Fruit fly (Drosophila melanogaster) whole organism, prepupa: Measurements from ENCODE around the gene CG7601.
A peak's percentile ranks its signal among the peaks of the same experiment; 100 is the strongest.

ENCODE experiments used
- Blimp-1 ChIP-seq: fragments of 200-800 bp; sonication (Bioruptor generic); optimal IDR thresholded peaks from 3 replicates; lab custom pipeline; 2017; ENCODE audit warnings: missing biosample characterization, missing genetic modification characterization, mild to moderate bottlenecking, moderate library complexity, missing genetic modification reagents
- CG11294 ChIP-seq: fragments of 200-800 bp; sonication (Bioruptor generic); IDR thresholded peaks from 2 replicates; pipeline ENCODE4 v1.3.6; 2022; ENCODE audit warnings: missing biosample characterization, missing genetic modification characterization
- CG11762 ChIP-seq: fragments of 200-800 bp; sonication (Bioruptor generic); optimal IDR thresholded peaks from 3 replicates; lab custom pipeline; 2016; ENCODE audit warnings: missing biosample characterization, missing genetic modification characterization; ENCODE audit not compliant: insufficient read depth
- CG15336 ChIP-seq: fragments of 200-800 bp; sonication (Bioruptor generic); IDR thresholded peaks from 2 replicates; pipeline ENCODE4 v1.3.6; 2022; ENCODE audit warnings: missing biosample characterization, missing genetic modification characterization
- CG3032 ChIP-seq: fragments of 200-800 bp; optimal IDR thresholded peaks from 2 replicates; lab custom pipeline; 2019; ENCODE audit warnings: missing biosample characterization, mild to moderate bottlenecking, missing genetic modification characterization, moderate library complexity
- CG32006 ChIP-seq: fragments of 200-800 bp; sonication (Bioruptor generic); optimal IDR thresholded peaks from 3 replicates; lab custom pipeline; 2017; ENCODE audit warnings: missing biosample characterization, mild to moderate bottlenecking, missing genetic modification characterization
- CG34406 ChIP-seq: fragments of 200-800 bp; sonication (Bioruptor generic); optimal IDR thresholded peaks from 3 replicates; lab custom pipeline; 2016; ENCODE audit warnings: missing biosample characterization, missing genetic modification characterization
- CG3919 ChIP-seq: fragments of 200-800 bp; sonication (Bioruptor generic); optimal IDR thresholded peaks from 3 replicates; lab custom pipeline; 2016; ENCODE audit warnings: missing biosample characterization, missing genetic modification characterization
- CG6163 ChIP-seq: fragments of 200-800 bp; sonication (Bioruptor generic); IDR thresholded peaks from 3 replicates; pipeline ENCODE4 v1.3.6; 2022; ENCODE audit warnings: missing biosample characterization, missing genetic modification characterization
- CG6792 ChIP-seq: fragments of 200-800 bp; sonication (Bioruptor generic); optimal IDR thresholded peaks from 3 replicates; lab custom pipeline; 2016; ENCODE audit warnings: missing biosample characterization, missing genetic modification characterization
- CG6808 ChIP-seq: fragments of 200-800 bp; sonication (Bioruptor generic); optimal IDR thresholded peaks from 3 replicates; lab custom pipeline; 2017; ENCODE audit warnings: missing biosample characterization, missing genetic modification characterization, mild to moderate bottlenecking, moderate library complexity, missing genetic modification reagents
- CG7368 ChIP-seq: fragments of 200-800 bp; sonication (Bioruptor generic); optimal IDR thresholded peaks from 3 replicates; lab custom pipeline; 2016; ENCODE audit warnings: missing biosample characterization, missing genetic modification characterization
- CG8119 ChIP-seq: fragments of 200-800 bp; sonication (Bioruptor generic); IDR thresholded peaks from 3 replicates; pipeline ENCODE4 v1.3.6; 2022; ENCODE audit warnings: missing biosample characterization, missing genetic modification characterization
- CG8632 ChIP-seq: fragments of 200-800 bp; sonication (Bioruptor generic); optimal IDR thresholded peaks from 3 replicates; lab custom pipeline; 2016; ENCODE audit warnings: missing biosample characterization, missing genetic modification characterization
- CG9139 ChIP-seq: fragments of 200-800 bp; sonication (Bioruptor generic); optimal IDR thresholded peaks from 3 replicates; lab custom pipeline; 2017; ENCODE audit warnings: missing biosample characterization, mild to moderate bottlenecking, missing genetic modification characterization
- Eip75B ChIP-seq: fragments of 200-800 bp; sonication (Bioruptor generic); optimal IDR thresholded peaks from 3 replicates; lab custom pipeline; 2016; ENCODE audit warnings: missing biosample characterization, missing genetic modification characterization
- Eip78C ChIP-seq: fragments of 200-800 bp; sonication (Bioruptor generic); peaks from one replicate; lab custom pipeline; 2016; ENCODE audit warnings: missing biosample characterization, missing genetic modification characterization
- Hr4 ChIP-seq: fragments of 200-800 bp; sonication (Bioruptor generic); optimal IDR thresholded peaks from 3 replicates; lab custom pipeline; 2016; ENCODE audit warnings: missing biosample characterization, missing genetic modification characterization
- Lpt ChIP-seq: fragments of 200-800 bp; sonication (Bioruptor generic); optimal IDR thresholded peaks from 3 replicates; lab custom pipeline; 2016; ENCODE audit warnings: missing biosample characterization, missing genetic modification characterization
- Met ChIP-seq: fragments of 200-800 bp; sonication (Bioruptor generic); optimal IDR thresholded peaks from 3 replicates; lab custom pipeline; 2016; ENCODE audit warnings: missing biosample characterization, missing genetic modification characterization
- Sox102F ChIP-seq: fragments of 200-800 bp; sonication (Bioruptor generic); optimal IDR thresholded peaks from 2 replicates; lab custom pipeline; 2016; ENCODE audit warnings: missing biosample characterization, mild to moderate bottlenecking, missing genetic modification characterization
- Sox15 ChIP-seq: fragments of 200-800 bp; sonication (Bioruptor generic); optimal IDR thresholded peaks from 3 replicates; lab custom pipeline; 2016; ENCODE audit warnings: missing biosample characterization, missing genetic modification characterization
- achi ChIP-seq: fragments of 200-800 bp; sonication (Bioruptor generic); optimal IDR thresholded peaks from 3 replicates; lab custom pipeline; 2016; ENCODE audit warnings: missing biosample characterization, missing genetic modification characterization
- acj6 ChIP-seq: fragments of 200-800 bp; sonication (Bioruptor generic); optimal IDR thresholded peaks from 3 replicates; lab custom pipeline; 2016; ENCODE audit warnings: missing biosample characterization, missing genetic modification characterization
- cyc ChIP-seq: fragments of 200-800 bp; sonication (Bioruptor generic); optimal IDR thresholded peaks from 3 replicates; lab custom pipeline; 2016; ENCODE audit warnings: missing biosample characterization, missing genetic modification characterization
- dac ChIP-seq: fragments of 200-800 bp; sonication (Bioruptor generic); optimal IDR thresholded peaks from 2 replicates; lab custom pipeline; 2017; ENCODE audit warnings: missing biosample characterization, mild to moderate bottlenecking, missing genetic modification characterization
- dsx ChIP-seq: fragments of 200-800 bp; optimal IDR thresholded peaks from 3 replicates; lab custom pipeline; 2019; ENCODE audit warnings: missing biosample characterization, mild to moderate bottlenecking, missing genetic modification characterization, moderate library complexity; ENCODE audit not compliant: poor library complexity, severe bottlenecking
- eg ChIP-seq: fragments of 200-800 bp; sonication (Bioruptor generic); IDR thresholded peaks from 3 replicates; pipeline ENCODE4 v1.3.6; 2022; ENCODE audit warnings: missing biosample characterization, missing genetic modification characterization
- fd59A ChIP-seq: fragments of 200-800 bp; sonication (Bioruptor generic); optimal IDR thresholded peaks from 2 replicates; lab custom pipeline; 2017; ENCODE audit warnings: missing biosample characterization, mild to moderate bottlenecking, missing genetic modification characterization, missing genetic modification reagents
- net ChIP-seq: fragments of 200-800 bp; sonication (Bioruptor generic); optimal IDR thresholded peaks from 3 replicates; lab custom pipeline; 2016; ENCODE audit warnings: missing biosample characterization, missing genetic modification characterization
- pdm3 ChIP-seq: fragments of 200-800 bp; sonication (Bioruptor generic); optimal IDR thresholded peaks from 3 replicates; lab custom pipeline; 2016; ENCODE audit warnings: missing biosample characterization, missing genetic modification characterization
- ss ChIP-seq, 2 experiments: fragments of 200-800 bp; sonication (Bioruptor generic); optimal IDR thresholded peaks; 2 replicates in 1 of 2; 3 replicates in 1 of 2; lab custom pipeline; 2017 to 2018; ENCODE audit warnings: mild to moderate bottlenecking in 2 of 2, missing biosample characterization in 2 of 2, missing genetic modification characterization in 2 of 2, moderate library complexity in 1 of 2
- svp ChIP-seq: fragments of 200-800 bp; sonication (Bioruptor generic); peaks from one replicate; lab custom pipeline; 2016; ENCODE audit warnings: missing biosample characterization, missing genetic modification characterization
- topi ChIP-seq: fragments of 200-800 bp; sonication (Bioruptor generic); optimal IDR thresholded peaks from 3 replicates; lab custom pipeline; 2016; ENCODE audit warnings: missing biosample characterization, missing genetic modification characterization
- vri ChIP-seq: fragments of 200-800 bp; sonication (Bioruptor generic); optimal IDR thresholded peaks from 3 replicates; lab custom pipeline; 2016; ENCODE audit warnings: missing biosample characterization, mild to moderate bottlenecking, missing genetic modification characterization

Gene CG7601

DNA sequence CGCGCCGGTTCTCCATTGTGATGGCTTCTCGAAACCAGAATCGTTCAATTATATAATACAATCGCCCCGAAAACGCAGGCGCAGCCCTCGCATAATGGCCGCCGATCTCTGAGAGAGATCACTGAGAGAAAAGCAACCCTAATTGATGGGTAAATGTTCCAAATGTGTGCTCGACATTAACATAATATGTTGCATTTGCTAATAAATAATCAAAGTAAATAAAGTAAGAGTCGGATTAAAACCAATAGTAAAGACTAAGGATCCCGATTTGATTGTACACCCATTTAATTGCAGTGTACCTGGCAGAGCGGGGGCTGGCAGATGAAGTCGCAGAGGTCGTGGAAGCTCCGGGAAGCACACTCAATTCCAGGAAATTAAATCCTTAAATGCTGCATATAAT, 32.0 kb downstream of the CG7601 start (continued):
- TF ChIP-seq net (GFP tag; lab: Kevin White, UChicago), result no peak

DNA sequence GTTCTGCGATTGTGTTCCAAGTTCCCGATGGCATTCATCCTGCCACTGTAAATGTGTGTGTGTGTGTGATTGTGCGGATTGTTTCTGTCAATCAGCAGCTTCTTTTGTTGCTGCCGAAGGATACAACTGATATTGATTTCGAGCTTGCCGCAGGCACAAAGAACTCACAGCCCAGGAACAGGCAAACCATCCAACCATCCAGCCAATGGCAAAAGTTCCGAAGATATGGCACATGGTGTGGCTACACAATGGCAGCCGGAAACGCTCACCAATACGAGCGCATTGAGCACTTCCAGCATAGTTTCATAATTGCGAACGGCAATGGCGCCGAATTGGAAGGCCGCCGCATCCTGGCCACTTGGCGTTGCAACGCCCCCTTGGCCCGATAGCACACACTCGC, 34.8 kb downstream of the CG7601 start:
- no peak for TF ChIP-seq eg (GFP tag; lab: Robert Waterston, UW)
- no peak for TF ChIP-seq dsx (GFP tag; lab: Kevin White, UChicago)
- TF ChIP-seq svp (GFP tag; lab: Kevin White, UChicago), result no peak
- TF ChIP-seq CG6808, result no peak
- no peak for TF ChIP-seq ss (GFP tag; optimal IDR thresholded peaks at IDR 0.05; lab: Kevin White, UChicago)
- TF ChIP-seq CG34406 (GFP tag; lab: Kevin White, UChicago), result no peak
- TF ChIP-seq CG8119 (GFP tag; lab: Robert Waterston, UW), result no peak
- no peak for TF ChIP-seq CG8632 (GFP tag; lab: Kevin White, UChicago)
- no peak for TF ChIP-seq CG3032
- TF ChIP-seq CG9139 (GFP tag; lab: Kevin White, UChicago), result no peak
- TF ChIP-seq CG7368 (GFP tag; lab: Kevin White, UChicago), result no peak

DNA sequence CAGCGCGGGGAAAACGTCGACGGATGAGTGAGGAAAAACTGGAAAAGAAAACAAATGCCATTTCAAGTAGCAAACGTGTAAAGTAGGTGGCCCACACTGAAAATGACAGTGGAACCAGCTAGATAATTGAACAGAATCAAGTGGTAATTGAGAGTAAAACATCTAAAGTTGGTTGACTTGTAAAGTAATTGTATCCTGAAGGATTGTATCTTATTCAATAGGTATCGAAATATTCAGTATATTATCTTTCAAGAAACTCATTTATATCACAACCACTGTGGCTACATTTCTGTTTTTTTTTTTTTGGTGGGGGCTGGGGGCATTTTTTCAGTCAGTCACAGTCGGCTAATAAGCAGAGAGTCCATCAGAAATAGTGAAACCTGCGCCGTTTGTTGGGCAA, 37.3 kb downstream of the CG7601 start:
- TF ChIP-seq Lpt (GFP tag; lab: Kevin White, UChicago) (no peak), CG8119 (GFP tag; lab: Robert Waterston, UW) (peak; percentile 42; the same call in 1 of the 3 replicates), CG15336 (GFP tag; lab: Robert Waterston, UW) (peak; percentile 47; the same call in 1 of the 2 replicates), CG3032 (no peak), Sox15 (GFP tag; lab: Kevin White, UChicago) (no peak), CG32006 (peak; percentile 26), topi (GFP tag; lab: Kevin White, UChicago) (no peak), CG3919 (GFP tag; lab: Kevin White, UChicago) (no peak), CG11294 (no peak), Eip75B (GFP tag; lab: Kevin White, UChicago) (no peak), net (GFP tag; lab: Kevin White, UChicago) (no peak), eg (GFP tag; lab: Robert Waterston, UW) (peak; percentile 68; the same call in 2 of the 3 replicates), dsx (GFP tag; lab: Kevin White, UChicago) (no peak), Hr4 (GFP tag; lab: Kevin White, UChicago) (peak; percentile 12), CG6163 (GFP tag; lab: Robert Waterston, UW) (no peak), fd59A (no peak), Eip78C (peak; percentile 15)

DNA sequence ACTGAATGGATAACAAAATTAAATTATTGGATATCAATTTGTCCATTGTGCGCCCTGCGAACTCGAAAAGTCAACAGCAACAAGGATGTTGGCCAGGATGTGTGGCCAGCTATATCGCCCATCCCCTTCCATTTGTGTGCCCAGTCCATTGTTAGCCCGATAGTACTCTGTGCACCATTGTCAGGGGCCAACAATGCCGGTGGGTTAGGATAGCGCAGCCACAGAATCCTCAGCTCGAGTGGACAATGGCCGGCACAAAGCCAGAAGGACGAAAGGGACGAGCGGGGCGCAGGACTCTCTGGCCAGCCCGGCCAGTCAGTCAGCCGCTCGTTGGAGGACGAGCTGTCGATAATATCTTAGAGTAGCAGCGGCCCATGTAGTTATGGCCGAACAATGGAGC, 38.7 kb downstream of the CG7601 start:
- no peak for TF ChIP-seq pdm3 (GFP tag; lab: Kevin White, UChicago)
- TF ChIP-seq acj6 (GFP tag; lab: Kevin White, UChicago), result no peak
- no peak for TF ChIP-seq fd59A
- no peak for TF ChIP-seq CG6792 (GFP tag; lab: Kevin White, UChicago)
- TF ChIP-seq svp (GFP tag; lab: Kevin White, UChicago), result no peak
- TF ChIP-seq cyc (GFP tag; lab: Kevin White, UChicago), result no peak
- no peak for TF ChIP-seq CG3032
- TF ChIP-seq achi, result no peak
- TF ChIP-seq Sox102F, result no peak
- TF ChIP-seq Eip75B (GFP tag; lab: Kevin White, UChicago), result no peak
- TF ChIP-seq dac (GFP tag; lab: Kevin White, UChicago), result no peak
- no peak for TF ChIP-seq Met (GFP tag; lab: Kevin White, UChicago)
- no peak for TF ChIP-seq Sox15 (GFP tag; lab: Kevin White, UChicago)
- TF ChIP-seq CG11762 (GFP tag; lab: Kevin White, UChicago), result no peak
- no peak for TF ChIP-seq vri
- no peak for TF ChIP-seq CG11294
- TF ChIP-seq dsx (GFP tag; lab: Kevin White, UChicago), result no peak
- no peak for TF ChIP-seq Blimp-1
